ENCODE assay signal across 1 fruit fly cellular context in genomic region chr3R:22026922-22027742, dm6.
TF ChIP-seq lines count a peak whose summit lies in the region.

TSS of gene Cchl (minus strand) at chr3R:22027480.
TSS of gene ND-42 (plus strand) at chr3R:22027709.

TF ChIP-seq in whole organism, embryonic, 481 proteins besides CTCF, POLR2A, EP300 and RAD21 (continued from another document and continues in another):
- peak; percentile 57 for TF ChIP-seq pho (GFP tag; optimal IDR thresholded peaks at IDR 0.05; lab: Kevin White, UChicago)
- TF ChIP-seq gcm (GFP tag; optimal IDR thresholded peaks at IDR 0.05; lab: Kevin White, UChicago), result peak; percentile 64
- TF ChIP-seq CG15479 (GFP tag; optimal IDR thresholded peaks at IDR 0.05; lab: Kevin White, UChicago), result no peak
- no peak for TF ChIP-seq Trl (optimal IDR thresholded peaks at IDR 0.05; lab: Kevin White, UChicago)
- TF ChIP-seq Trl (GFP tag; optimal IDR thresholded peaks at IDR 0.05; lab: Kevin White, UChicago), result peak; percentile 79
- TF ChIP-seq Eip74EF (GFP tag; optimal IDR thresholded peaks at IDR 0.05; lab: Kevin White, UChicago), result no peak
- no peak for TF ChIP-seq tap (tag; optimal IDR thresholded peaks at IDR 0.05; lab: Kevin White, UChicago)
- no peak for TF ChIP-seq lov (optimal IDR thresholded peaks at IDR 0.05; lab: Kevin White, UChicago)
- no peak for TF ChIP-seq lov (GFP tag; IDR thresholded peaks at IDR 0.05; lab: Robert Waterston, UW)
- TF ChIP-seq CG30431 (GFP tag; optimal IDR thresholded peaks at IDR 0.05; lab: Kevin White, UChicago), result peak; percentile 67
- TF ChIP-seq sob (GFP tag; IDR thresholded peaks at IDR 0.05; lab: Robert Waterston, UW), result peak; percentile 79
- peak; percentile 88 for TF ChIP-seq CG10543 (GFP tag; optimal IDR thresholded peaks at IDR 0.05; lab: Kevin White, UChicago)
- TF ChIP-seq CG10959 (GFP tag; IDR thresholded peaks at IDR 0.05; lab: Robert Waterston, UW), result peak; percentile 11; the same call in 1 of the 2 replicates
- TF ChIP-seq CG1602 (GFP tag; optimal IDR thresholded peaks at IDR 0.05; lab: Kevin White, UChicago), result peak; percentile 84
- TF ChIP-seq CG8478 (optimal IDR thresholded peaks at IDR 0.05; lab: Kevin White, UChicago), result no peak
- peak; percentile 39; the same call in 1 of the 2 replicates for TF ChIP-seq bbx (GFP tag; IDR thresholded peaks at IDR 0.05; lab: Robert Waterston, UW; ENCODE audit: partially characterized antibody)
- peak; percentile 85 for TF ChIP-seq CG12155 (GFP tag; optimal IDR thresholded peaks at IDR 0.05; lab: Kevin White, UChicago)
- TF ChIP-seq CG18476 (GFP tag; optimal IDR thresholded peaks at IDR 0.05; lab: Kevin White, UChicago), result peak; percentile 80
- TF ChIP-seq Stat92E (GFP tag; optimal IDR thresholded peaks at IDR 0.05; lab: Kevin White, UChicago), result no peak
- peak; percentile 68 for TF ChIP-seq CG15514 (GFP tag; optimal IDR thresholded peaks at IDR 0.05; lab: Kevin White, UChicago)
- no peak for TF ChIP-seq pan (optimal IDR thresholded peaks at IDR 0.05; lab: Kevin White, UChicago)
- peak in 1 of 2 experiments; percentile 62 for TF ChIP-seq pan (GFP tag; optimal IDR thresholded peaks at IDR 0.05 in 1 of 2, IDR thresholded peaks at IDR 0.05 in 1 of 2)
- peak; percentile 76 for TF ChIP-seq vfl (GFP tag; optimal IDR thresholded peaks at IDR 0.05; lab: Kevin White, UChicago)
- TF ChIP-seq tup (GFP tag; optimal IDR thresholded peaks at IDR 0.05; lab: Kevin White, UChicago), result peak; percentile 56
- no peak for TF ChIP-seq CG9876 (GFP tag; optimal IDR thresholded peaks at IDR 0.05; lab: Kevin White, UChicago)
- peak; percentile 45 for TF ChIP-seq CG9609 (GFP tag; optimal IDR thresholded peaks at IDR 0.05; lab: Kevin White, UChicago)
- peak; percentile 65 for TF ChIP-seq CG11247 (GFP tag; IDR thresholded peaks at IDR 0.05; lab: Robert Waterston, UW)
- TF ChIP-seq Dad (GFP tag; optimal IDR thresholded peaks at IDR 0.05; lab: Kevin White, UChicago), result peak; percentile 54
- TF ChIP-seq lbe (GFP tag; optimal IDR thresholded peaks at IDR 0.05; lab: Kevin White, UChicago), result peak; percentile 59
- TF ChIP-seq HmgD (GFP tag; optimal IDR thresholded peaks at IDR 0.05; lab: Kevin White, UChicago), result peak; percentile 22
- no peak for TF ChIP-seq Lpt (GFP tag; optimal IDR thresholded peaks at IDR 0.05; lab: Kevin White, UChicago)
- TF ChIP-seq CG7987 (GFP tag; optimal IDR thresholded peaks at IDR 0.05; lab: Kevin White, UChicago), result peak; percentile 1
- peak; percentile 75 for TF ChIP-seq caup (GFP tag; optimal IDR thresholded peaks at IDR 0.05; lab: Kevin White, UChicago; ENCODE audit: severe bottlenecking)
- no peak for TF ChIP-seq fd102C (GFP tag; optimal IDR thresholded peaks at IDR 0.05; lab: Kevin White, UChicago)
- TF ChIP-seq Ssrp (tag; optimal IDR thresholded peaks at IDR 0.05; lab: Kevin White, UChicago), result peak; percentile 74
- peak; percentile 58 for TF ChIP-seq esg (GFP tag; conservative IDR thresholded peaks at IDR 0.05; lab: Robert Waterston, UW)
- peak; percentile 55 for TF ChIP-seq CG13123 (GFP tag; optimal IDR thresholded peaks at IDR 0.05; lab: Kevin White, UChicago)
- TF ChIP-seq CG30020 (tag; optimal IDR thresholded peaks at IDR 0.05; lab: Kevin White, UChicago), result peak; percentile 66
- TF ChIP-seq CG17802 (tag; optimal IDR thresholded peaks at IDR 0.05; lab: Kevin White, UChicago), result peak; percentile 14
- TF ChIP-seq Max (GFP tag; optimal IDR thresholded peaks at IDR 0.05; lab: Kevin White, UChicago), result peak; percentile 84
- TF ChIP-seq Med (GFP tag; lab: Kevin White, UChicago), result peak; percentile 97
- 0 out of 2 replicates have a peak, but pooled peaks have one; percentile 3 for TF ChIP-seq Poxn (GFP tag; IDR thresholded peaks at IDR 0.05; lab: Robert Waterston, UW)
- 0 out of 3 replicates have a peak, but pooled peaks have one; percentile 38 for TF ChIP-seq CG2199 (GFP tag; IDR thresholded peaks at IDR 0.05; lab: Robert Waterston, UW)
- peak; percentile 74 for TF ChIP-seq CG32767 (GFP tag; IDR thresholded peaks at IDR 0.05; lab: Robert Waterston, UW)
- no peak for TF ChIP-seq Kr (GFP tag; optimal IDR thresholded peaks at IDR 0.05; lab: Kevin White, UChicago)
- peak; percentile 75 for TF ChIP-seq HLH54F (GFP tag; optimal IDR thresholded peaks at IDR 0.05; lab: Kevin White, UChicago)
- peak; percentile 85 for TF ChIP-seq CG18599 (GFP tag; optimal IDR thresholded peaks at IDR 0.05; lab: Kevin White, UChicago)
- TF ChIP-seq B-H1 (GFP tag; IDR thresholded peaks at IDR 0.05; lab: Robert Waterston, UW), result peak; percentile 37; the same call in 2 of the 3 replicates
- no peak for TF ChIP-seq oc (tag; optimal IDR thresholded peaks at IDR 0.05; lab: Kevin White, UChicago)
- peak; percentile 39; the same call in 1 of the 2 replicates for TF ChIP-seq sens-2 (GFP tag; IDR thresholded peaks at IDR 0.05; lab: Robert Waterston, UW)
- TF ChIP-seq az2 (GFP tag; optimal IDR thresholded peaks at IDR 0.05; lab: Kevin White, UChicago), result peak; percentile 81
- peak; percentile 71 for TF ChIP-seq CG16863 (GFP tag; optimal IDR thresholded peaks at IDR 0.05; lab: Kevin White, UChicago)
- no peak for TF ChIP-seq lab (GFP tag; optimal IDR thresholded peaks at IDR 0.05; lab: Kevin White, UChicago)
- no peak for TF ChIP-seq ham (GFP tag; IDR thresholded peaks at IDR 0.05; lab: Robert Waterston, UW)
- TF ChIP-seq CG1647 (GFP tag; optimal IDR thresholded peaks at IDR 0.05; lab: Kevin White, UChicago), result peak; percentile 65
- TF ChIP-seq pzg (GFP tag; optimal IDR thresholded peaks at IDR 0.05; lab: Kevin White, UChicago), result peak; percentile 43
- peak; percentile 50; the same call in 1 of the 2 replicates for TF ChIP-seq ttk (GFP tag; IDR thresholded peaks at IDR 0.05; lab: Robert Waterston, UW)
- TF ChIP-seq MESR4 (GFP tag; optimal IDR thresholded peaks at IDR 0.05; lab: Kevin White, UChicago), result peak; percentile 49
- TF ChIP-seq org-1 (GFP tag; optimal IDR thresholded peaks at IDR 0.05; lab: Kevin White, UChicago), result peak; percentile 63
- TF ChIP-seq ind (GFP tag; optimal IDR thresholded peaks at IDR 0.05; lab: Kevin White, UChicago), result peak; percentile 85
- TF ChIP-seq Optix (GFP tag; IDR thresholded peaks at IDR 0.05; lab: Robert Waterston, UW), result peak; percentile 74
- TF ChIP-seq NC2α (GFP tag; optimal IDR thresholded peaks at IDR 0.05; lab: Kevin White, UChicago), result peak; percentile 68
- TF ChIP-seq CG14441 (GFP tag; IDR thresholded peaks at IDR 0.05; lab: Robert Waterston, UW), result peak; percentile 72
- peak; percentile 60 for TF ChIP-seq unc-4 (GFP tag; IDR thresholded peaks at IDR 0.05; lab: Robert Waterston, UW; ENCODE audit: partially characterized antibody)
- TF ChIP-seq ATbp (GFP tag; optimal IDR thresholded peaks at IDR 0.05; lab: Kevin White, UChicago), result no peak
- peak; percentile 82 for TF ChIP-seq CG2120 (GFP tag; optimal IDR thresholded peaks at IDR 0.05; lab: Kevin White, UChicago)
- no peak for TF ChIP-seq CG2889 (GFP tag; IDR thresholded peaks at IDR 0.05; lab: Robert Waterston, UW)
- peak; percentile 81 for TF ChIP-seq CG10209 (GFP tag; optimal IDR thresholded peaks at IDR 0.05; lab: Kevin White, UChicago)
- TF ChIP-seq mld (GFP tag; IDR thresholded peaks at IDR 0.05; lab: Robert Waterston, UW; ENCODE audit: partially characterized antibody), result no peak
- TF ChIP-seq Dip2 (GFP tag; IDR thresholded peaks at IDR 0.05; lab: Robert Waterston, UW), result no peak
- peak; percentile 88 for TF ChIP-seq B-H2 (GFP tag; optimal IDR thresholded peaks at IDR 0.05; lab: Kevin White, UChicago)
- TF ChIP-seq Six4 (GFP tag; optimal IDR thresholded peaks at IDR 0.05; lab: Kevin White, UChicago), result peak; percentile 73
- TF ChIP-seq D19B (GFP tag; optimal IDR thresholded peaks at IDR 0.05; lab: Kevin White, UChicago), result no peak
- TF ChIP-seq CrebB (tag; optimal IDR thresholded peaks at IDR 0.05; lab: Kevin White, UChicago), result peak; percentile 37
- TF ChIP-seq onecut (GFP tag; IDR thresholded peaks at IDR 0.05; lab: Robert Waterston, UW), result peak; percentile 42; the same call in 1 of the 2 replicates
- peak; percentile 51; the same call in 2 of the 3 replicates for TF ChIP-seq HLH4C (GFP tag; IDR thresholded peaks at IDR 0.05; lab: Robert Waterston, UW; ENCODE audit: partially characterized antibody)
- TF ChIP-seq CG31224 (GFP tag; IDR thresholded peaks at IDR 0.05; lab: Robert Waterston, UW), result peak; percentile 41
- TF ChIP-seq HLH3B (GFP tag; IDR thresholded peaks at IDR 0.05; lab: Robert Waterston, UW), result peak; percentile 69
- TF ChIP-seq ac (GFP tag; optimal IDR thresholded peaks at IDR 0.05; lab: Kevin White, UChicago), result no peak
- TF ChIP-seq CG33557 (GFP tag; optimal IDR thresholded peaks at IDR 0.05; lab: Kevin White, UChicago), result peak; percentile 80
- TF ChIP-seq BEAF-32 (GFP tag; optimal IDR thresholded peaks at IDR 0.05; lab: Kevin White, UChicago), result peak; percentile 80
- TF ChIP-seq CG10565 (GFP tag; optimal IDR thresholded peaks at IDR 0.05; lab: Kevin White, UChicago), result no peak
- TF ChIP-seq CG6175 (GFP tag; IDR thresholded peaks at IDR 0.05; lab: Robert Waterston, UW), result no peak; the same call in 2 of the 3 replicates
- TF ChIP-seq CG7357 (GFP tag; IDR thresholded peaks at IDR 0.05; lab: Robert Waterston, UW), result peak; percentile 28; the same call in 1 of the 3 replicates
- TF ChIP-seq CG10431 (GFP tag; optimal IDR thresholded peaks at IDR 0.05; lab: Kevin White, UChicago), result no peak
- peak; percentile 59; the same call in 1 of the 2 replicates for TF ChIP-seq hbn (GFP tag; IDR thresholded peaks at IDR 0.05; lab: Robert Waterston, UW; ENCODE audit: partially characterized antibody)
- TF ChIP-seq Meics (GFP tag; optimal IDR thresholded peaks at IDR 0.05; lab: Kevin White, UChicago), result peak; percentile 83
- TF ChIP-seq vvl (GFP tag; IDR thresholded peaks at IDR 0.05; lab: Robert Waterston, UW), result peak; percentile 87
- TF ChIP-seq zfh1 (GFP tag; IDR thresholded peaks at IDR 0.05; lab: Robert Waterston, UW), result peak; percentile 48; the same call in 2 of the 3 replicates
- TF ChIP-seq Hr3 (GFP tag; optimal IDR thresholded peaks at IDR 0.05; lab: Kevin White, UChicago), result peak; percentile 85
- no peak for TF ChIP-seq so (GFP tag; IDR thresholded peaks at IDR 0.05; lab: Robert Waterston, UW)
- TF ChIP-seq Jarid2 (GFP tag; optimal IDR thresholded peaks at IDR 0.05; lab: Kevin White, UChicago), result no peak
- TF ChIP-seq p53 (GFP tag; optimal IDR thresholded peaks at IDR 0.05; lab: Kevin White, UChicago), result peak; percentile 3
- TF ChIP-seq jing (GFP tag; optimal IDR thresholded peaks at IDR 0.05; lab: Kevin White, UChicago), result no peak
- TF ChIP-seq CG17912 (GFP tag; optimal IDR thresholded peaks at IDR 0.05; lab: Kevin White, UChicago), result peak; percentile 33
- no peak for TF ChIP-seq dan (GFP tag; IDR thresholded peaks at IDR 0.05; lab: Robert Waterston, UW)
- TF ChIP-seq klu (GFP tag; IDR thresholded peaks at IDR 0.05; lab: Robert Waterston, UW), result peak; percentile 75; the same call in 1 of the 2 replicates
- peak; percentile 49 for TF ChIP-seq Deaf1 (tag; optimal IDR thresholded peaks at IDR 0.05; lab: Kevin White, UChicago)
- peak; percentile 54 for TF ChIP-seq CG4854 (GFP tag; optimal IDR thresholded peaks at IDR 0.05; lab: Kevin White, UChicago)
- TF ChIP-seq CG11093 (GFP tag; IDR thresholded peaks at IDR 0.05; lab: Robert Waterston, UW), result peak; percentile 8; the same call in 1 of the 3 replicates
- TF ChIP-seq Antp (GFP tag; optimal IDR thresholded peaks at IDR 0.05; lab: Kevin White, UChicago), result peak; percentile 72
- TF ChIP-seq CG17568 (GFP tag; optimal IDR thresholded peaks at IDR 0.05; lab: Kevin White, UChicago), result no peak
- peak; percentile 57 for TF ChIP-seq ci (GFP tag; IDR thresholded peaks at IDR 0.05; lab: Robert Waterston, UW)
- peak; percentile 80 for TF ChIP-seq CG18764 (GFP tag; optimal IDR thresholded peaks at IDR 0.05; lab: Kevin White, UChicago)
- TF ChIP-seq CG30403 (GFP tag; optimal IDR thresholded peaks at IDR 0.05; lab: Kevin White, UChicago), result peak; percentile 91
- TF ChIP-seq fu2 (GFP tag; optimal IDR thresholded peaks at IDR 0.05; lab: Kevin White, UChicago), result peak; percentile 63
- no peak for TF ChIP-seq tio (GFP tag; optimal IDR thresholded peaks at IDR 0.05; lab: Kevin White, UChicago)
- no peak for TF ChIP-seq sqz (GFP tag; optimal IDR thresholded peaks at IDR 0.05; lab: Kevin White, UChicago)
- TF ChIP-seq crp (GFP tag; optimal IDR thresholded peaks at IDR 0.05; lab: Kevin White, UChicago), result peak; percentile 9 to 82
- peak; percentile 81 for TF ChIP-seq CG12104 (GFP tag; optimal IDR thresholded peaks at IDR 0.05; lab: Kevin White, UChicago)
- peak; percentile 68 for TF ChIP-seq kah (GFP tag; optimal IDR thresholded peaks at IDR 0.05; lab: Kevin White, UChicago)
- TF ChIP-seq Blimp-1 (GFP tag; optimal IDR thresholded peaks at IDR 0.05; lab: Kevin White, UChicago), result no peak
- peak; percentile 47 for TF ChIP-seq CG3163 (GFP tag; optimal IDR thresholded peaks at IDR 0.05; lab: Kevin White, UChicago)
- TF ChIP-seq disco-r (GFP tag; optimal IDR thresholded peaks at IDR 0.05; lab: Kevin White, UChicago), result peak; percentile 53
- TF ChIP-seq gfzf (GFP tag; optimal IDR thresholded peaks at IDR 0.05; lab: Kevin White, UChicago), result no peak
- TF ChIP-seq CG15011 (GFP tag; optimal IDR thresholded peaks at IDR 0.05; lab: Kevin White, UChicago), result no peak
- TF ChIP-seq sim (GFP tag; IDR thresholded peaks at IDR 0.05; lab: Robert Waterston, UW), result no peak
- TF ChIP-seq dpn (GFP tag; optimal IDR thresholded peaks at IDR 0.05; lab: Kevin White, UChicago), result peak; percentile 71 to 78
- no peak for TF ChIP-seq CG6654 (GFP tag; optimal IDR thresholded peaks at IDR 0.05; lab: Kevin White, UChicago)
- TF ChIP-seq luna (GFP tag; optimal IDR thresholded peaks at IDR 0.05; lab: Kevin White, UChicago), result peak; percentile 26
- TF ChIP-seq CG12391 (tag; optimal IDR thresholded peaks at IDR 0.05; lab: Kevin White, UChicago), result peak; percentile 90
- peak; percentile 85 for TF ChIP-seq CG3281 (GFP tag; optimal IDR thresholded peaks at IDR 0.05; lab: Kevin White, UChicago)
- peak; percentile 57 for TF ChIP-seq CHES-1-like (GFP tag; optimal IDR thresholded peaks at IDR 0.05; lab: Kevin White, UChicago)
- 0 out of 2 replicates have a peak, but pooled peaks have one; percentile 9 for TF ChIP-seq Awh (GFP tag; IDR thresholded peaks at IDR 0.05; lab: Robert Waterston, UW)
- peak; percentile 57; the same call in 1 of the 2 replicates for TF ChIP-seq wor (GFP tag; IDR thresholded peaks at IDR 0.05; lab: Robert Waterston, UW)
- peak; percentile 26 for TF ChIP-seq gcm2 (GFP tag; optimal IDR thresholded peaks at IDR 0.05; lab: Kevin White, UChicago)
- TF ChIP-seq ERR (GFP tag; optimal IDR thresholded peaks at IDR 0.05; lab: Kevin White, UChicago), result peak; percentile 50
- TF ChIP-seq Dref (GFP tag; IDR thresholded peaks at IDR 0.05; lab: Robert Waterston, UW), result no peak
- peak; percentile 73 for TF ChIP-seq CG32532 (GFP tag; IDR thresholded peaks at IDR 0.05; lab: Robert Waterston, UW)
